Worm (Caenorhabditis elegans): ENCODE results near the gene vkmt-1.

The vkmt-1 gene

ce11 chrIV:12305956-12306355 is 27.4 kb downstream of the vkmt-1 start (continued):
- TF ChIP-seq zfp-3 (GFP tag; conservative IDR thresholded peaks at IDR 0.05) = no peak
- no peak for TF ChIP-seq ceh-62 (tag; optimal IDR thresholded peaks at IDR 0.05)
- no peak for TF ChIP-seq set-16 (GFP tag; IDR thresholded peaks at IDR 0.05)
- no peak for TF ChIP-seq lir-3 (tag; optimal IDR thresholded peaks at IDR 0.05)
- no peak for TF ChIP-seq mdl-1 (tag; optimal IDR thresholded peaks at IDR 0.05)
- no peak for TF ChIP-seq hlh-30 (tag; optimal IDR thresholded peaks at IDR 0.05; ENCODE audit: insufficient read depth)
- no peak for TF ChIP-seq F10B5.3 (tag; optimal IDR thresholded peaks at IDR 0.05)
- TF ChIP-seq ZK546.5 (tag; optimal IDR thresholded peaks at IDR 0.05) = no peak
- no peak for TF ChIP-seq egl-27 (tag; optimal IDR thresholded peaks at IDR 0.05)
- no peak for TF ChIP-seq php-3 (GFP tag; IDR thresholded peaks at IDR 0.05)
- TF ChIP-seq R02D3.7 (tag; optimal IDR thresholded peaks at IDR 0.05) = no peak
- TF ChIP-seq lin-29 (GFP tag; IDR thresholded peaks at IDR 0.05) = no peak
- no peak for TF ChIP-seq nhr-25 (tag; optimal IDR thresholded peaks at IDR 0.05; ENCODE audit: borderline replicate concordance, insufficient read depth)
- no peak for TF ChIP-seq mdt-29 (GFP tag; IDR thresholded peaks at IDR 0.05)
- TF ChIP-seq madf-9 (GFP tag; conservative IDR thresholded peaks at IDR 0.05) = no peak
- TF ChIP-seq F44E2.7 (GFP tag; IDR thresholded peaks at IDR 0.05) = no peak
- no peak for TF ChIP-seq zfp-2 (tag; optimal IDR thresholded peaks at IDR 0.05)
- no peak for TF ChIP-seq nhr-237 (tag; optimal IDR thresholded peaks at IDR 0.05)
- TF ChIP-seq skn-1 (tag; optimal IDR thresholded peaks at IDR 0.05) = no peak
- TF ChIP-seq nhr-11 (tag; optimal IDR thresholded peaks at IDR 0.05) = no peak
- no peak for TF ChIP-seq mes-2 (tag; optimal IDR thresholded peaks at IDR 0.05; ENCODE audit: poor library complexity, severe bottlenecking)
- TF ChIP-seq nhr-10 (tag; optimal IDR thresholded peaks at IDR 0.05) = peak; percentile 14
- no peak for TF ChIP-seq T20F7.1 (GFP tag; optimal IDR thresholded peaks at IDR 0.05)
- TF ChIP-seq ztf-7 (tag; optimal IDR thresholded peaks at IDR 0.05) = peak; percentile 2
- peak; percentile 22 for TF ChIP-seq nhr-48 (tag; optimal IDR thresholded peaks at IDR 0.05)
- no peak for TF ChIP-seq jun-1 (tag; optimal IDR thresholded peaks at IDR 0.05)
- TF ChIP-seq ZK337.2 (GFP tag; IDR thresholded peaks at IDR 0.05) = no peak
- no peak for TF ChIP-seq ceh-44 (GFP tag; IDR thresholded peaks at IDR 0.05)
- TF ChIP-seq lin-15B (tag; optimal IDR thresholded peaks at IDR 0.05) = no peak
- TF ChIP-seq attf-4 (tag; optimal IDR thresholded peaks at IDR 0.05) = no peak
- TF ChIP-seq vab-7 (GFP tag; IDR thresholded peaks at IDR 0.05) = no peak
- TF ChIP-seq F37D6.2 (tag; optimal IDR thresholded peaks at IDR 0.05) = no peak
- TF ChIP-seq daf-16 (GFP tag; optimal IDR thresholded peaks at IDR 0.05) = peak in 1 of 2 experiments; percentile 6
- peak; percentile 96 for TF ChIP-seq daf-16 (tag; optimal IDR thresholded peaks at IDR 0.05)
- TF ChIP-seq unc-130 (GFP tag; optimal IDR thresholded peaks at IDR 0.05) = no peak
- TF ChIP-seq snpc-1.2 (GFP tag; IDR thresholded peaks at IDR 0.05) = no peak
- no peak for TF ChIP-seq duxl-1 (tag; optimal IDR thresholded peaks at IDR 0.05; ENCODE audit: poor library complexity)
- TF ChIP-seq ztf-11 (tag; optimal IDR thresholded peaks at IDR 0.05) = no peak

- TF ChIP-seq ztf-11 (tag; optimal IDR thresholded peaks at IDR 0.05) (no peak), lir-3 (tag; optimal IDR thresholded peaks at IDR 0.05) (no peak), zip-2 (tag; optimal IDR thresholded peaks at IDR 0.05) (no peak), rbr-2 (tag; optimal IDR thresholded peaks at IDR 0.05) (no peak), ceh-62 (tag; optimal IDR thresholded peaks at IDR 0.05) (no peak), Y48G9A.11 (GFP tag; IDR thresholded peaks at IDR 0.05) (no peak), ces-1 (GFP tag; optimal IDR thresholded peaks at IDR 0.05) (no peak), madf-5 (GFP tag; IDR thresholded peaks at IDR 0.05) (no peak), madf-9 (GFP tag; conservative IDR thresholded peaks at IDR 0.05) (no peak), nhr-102 (tag; optimal IDR thresholded peaks at IDR 0.05) (no peak), arid-1 (GFP tag; conservative IDR thresholded peaks at IDR 0.05) (no peak), lin-39 (tag; optimal IDR thresholded peaks at IDR 0.05) (no peak)
Observed at ce11 chrIV:12307720-12308119, 29.2 kb downstream of the vkmt-1 start, which contains the start of gene oac-57. TSS of gene oac-57 (minus strand) at chrIV:12307820.

Measured in whole organism, L4 larva.